Worm (Caenorhabditis elegans) whole organism, L2 larva: ENCODE measurements around the gene clec-184.

Experiments
- C34F6.9 ChIP-seq: fragments of 150-350 bp; optimal IDR thresholded peaks from 2 replicates; lab custom pipeline; 2014; ENCODE audit warnings: missing biosample characterization, missing genetic modification characterization
- F13H6.1 ChIP-seq: sonication (generic microtip); optimal IDR thresholded peaks from 2 replicates; lab custom pipeline; 2016; ENCODE audit warnings: missing genetic modification characterization, missing compliant biosample characterization
- R02D3.7 ChIP-seq: fragments of 150-350 bp; optimal IDR thresholded peaks from 2 replicates; lab custom pipeline; 2014; ENCODE audit warnings: missing biosample characterization, missing genetic modification characterization
- Y55F3AM.14 ChIP-seq: fragments of 200-800 bp; sonication (Bioruptor generic); optimal IDR thresholded peaks from 2 replicates; lab custom pipeline; 2018; ENCODE audit warnings: mild to moderate bottlenecking, missing genetic modification characterization, missing compliant biosample characterization
- ZK546.5 ChIP-seq: sonication (generic microtip); optimal IDR thresholded peaks from 2 replicates; lab custom pipeline; 2017; ENCODE audit warnings: missing biosample characterization, missing genetic modification characterization
- alr-1 ChIP-seq: fragments of 150-350 bp; optimal IDR thresholded peaks from 2 replicates; lab custom pipeline; 2014; ENCODE audit warnings: missing biosample characterization, missing genetic modification characterization
- ama-1 ChIP-seq: fragments of 150-350 bp; optimal IDR thresholded peaks from 2 replicates; lab custom pipeline; 2018; ENCODE audit warnings: inconsistent platforms
- crh-2 ChIP-seq: sonication (generic microtip); optimal IDR thresholded peaks from 2 replicates; lab custom pipeline; 2017; ENCODE audit warnings: missing biosample characterization, missing genetic modification characterization
- dmd-4 ChIP-seq: sonication (generic microtip); optimal IDR thresholded peaks from 2 replicates; lab custom pipeline; 2017; ENCODE audit warnings: missing biosample characterization, missing genetic modification characterization
- elt-3 ChIP-seq: sonication (generic microtip); optimal IDR thresholded peaks from 2 replicates; lab custom pipeline; 2017; ENCODE audit warnings: missing biosample characterization, missing genetic modification characterization
- gmeb-1 ChIP-seq: fragments of 150-350 bp; optimal IDR thresholded peaks from 2 replicates; lab custom pipeline; 2014; ENCODE audit warnings: missing biosample characterization, missing genetic modification characterization
- lin-11 ChIP-seq: fragments of 150-350 bp; sonication (generic microtip); optimal IDR thresholded peaks from 2 replicates; lab custom pipeline; 2014; ENCODE audit warnings: missing biosample characterization, missing genetic modification characterization, inconsistent platforms, mixed read lengths
- lin-13 ChIP-seq: fragments of 150-350 bp; optimal IDR thresholded peaks from 2 replicates; lab custom pipeline; 2014; ENCODE audit warnings: missing biosample characterization, missing genetic modification reagents, missing genetic modification characterization
- lsy-2 ChIP-seq, 2 experiments: fragments of 150-350 bp in 1 of 2; sonication (generic microtip) in 1 of 2; optimal IDR thresholded peaks; 2 replicates each; lab custom pipeline; 2014 to 2017; ENCODE audit warnings: missing biosample characterization in 2 of 2, missing genetic modification characterization in 2 of 2
- mab-5 ChIP-seq: fragments of 150-350 bp; optimal IDR thresholded peaks from 2 replicates; lab custom pipeline; 2014; ENCODE audit warnings: missing biosample characterization, missing genetic modification characterization
- nhr-10 ChIP-seq: sonication (generic microtip); optimal IDR thresholded peaks from 2 replicates; lab custom pipeline; 2017; ENCODE audit warnings: missing biosample characterization, missing genetic modification characterization
- nhr-12 ChIP-seq: fragments of 150-350 bp; optimal IDR thresholded peaks from 2 replicates; lab custom pipeline; 2014; ENCODE audit warnings: missing biosample characterization, missing genetic modification characterization
- nhr-129 ChIP-seq: fragments of 150-350 bp; optimal IDR thresholded peaks from 2 replicates; lab custom pipeline; 2014; ENCODE audit warnings: missing biosample characterization, missing genetic modification characterization
- nhr-21 ChIP-seq: fragments of 150-350 bp; optimal IDR thresholded peaks from 2 replicates; lab custom pipeline; 2014; ENCODE audit warnings: missing biosample characterization, missing genetic modification characterization
- nhr-6 ChIP-seq: fragments of 150-350 bp; optimal IDR thresholded peaks from 2 replicates; lab custom pipeline; 2014; ENCODE audit warnings: missing biosample characterization, missing genetic modification characterization
- sem-4 ChIP-seq: fragments of 150-350 bp; optimal IDR thresholded peaks from 2 replicates; lab custom pipeline; 2014; ENCODE audit warnings: missing biosample characterization, missing genetic modification reagents, missing genetic modification characterization
- skn-1 ChIP-seq: sonication (generic microtip); optimal IDR thresholded peaks from 2 replicates; lab custom pipeline; 2017; ENCODE audit warnings: missing biosample characterization, missing genetic modification characterization
- sma-3 ChIP-seq: sonication (generic microtip); optimal IDR thresholded peaks from 2 replicates; lab custom pipeline; 2016; ENCODE audit warnings: missing genetic modification reagents, missing genetic modification characterization, missing compliant biosample characterization
- sma-9 ChIP-seq, 2 experiments: fragments of 150-350 bp in 1 of 2; sonication (generic microtip) in 1 of 2; optimal IDR thresholded peaks; 2 replicates each; lab custom pipeline; 2014 to 2016; ENCODE audit warnings: missing genetic modification characterization in 2 of 2, mild to moderate bottlenecking in 1 of 2, missing biosample characterization in 1 of 2, missing compliant biosample characterization in 1 of 2, missing genetic modification reagents in 1 of 2, moderate library complexity in 1 of 2
- unc-62 ChIP-seq: fragments of 150-350 bp; optimal IDR thresholded peaks from 2 replicates; lab custom pipeline; 2014; ENCODE audit warnings: missing biosample characterization, missing genetic modification reagents, missing genetic modification characterization
- zag-1 ChIP-seq: fragments of 150-350 bp; optimal IDR thresholded peaks from 2 replicates; lab custom pipeline; 2014; ENCODE audit warnings: missing biosample characterization, missing genetic modification characterization
- ztf-1 ChIP-seq: fragments of 200-800 bp; sonication (Bioruptor generic); conservative IDR thresholded peaks from 2 replicates; pipeline ENCODE4 v1.3.6; 2022; ENCODE audit warnings: missing genetic modification characterization, missing compliant biosample characterization
- ztf-11 ChIP-seq: sonication (generic microtip); optimal IDR thresholded peaks from 2 replicates; lab custom pipeline; 2017; ENCODE audit warnings: missing biosample characterization, missing genetic modification characterization
- ztf-4 ChIP-seq: fragments of 150-350 bp; optimal IDR thresholded peaks from 2 replicates; lab custom pipeline; 2014; ENCODE audit warnings: missing biosample characterization, missing genetic modification characterization

The clec-184 gene

DNA sequence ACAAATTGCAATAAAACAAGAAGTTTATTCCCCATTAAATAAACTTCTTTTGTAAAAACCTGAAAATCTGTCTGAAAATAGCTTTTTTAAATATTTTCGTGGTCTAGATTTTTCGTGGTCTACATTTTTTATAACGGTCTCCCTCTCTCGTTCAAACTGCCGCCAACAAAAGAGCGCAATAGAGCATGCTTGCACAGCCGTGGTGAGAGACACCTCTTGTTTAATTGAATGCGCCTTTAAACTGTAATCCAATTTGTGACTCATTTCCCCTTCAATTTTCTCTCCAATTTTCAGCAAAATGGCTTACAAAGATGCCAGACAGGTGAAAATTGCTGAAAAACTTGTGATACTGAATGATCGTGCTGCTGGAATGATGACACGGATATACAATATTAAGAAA is 28.3 kb upstream of the clec-184 start, which contains the start of gene gex-3 (continued):
- TF ChIP-seq dmd-4 (tag; lab: Kevin White, UChicago) = no peak
- peak; percentile 91 for TF ChIP-seq lin-13 (GFP tag; lab: Kevin White, UChicago)
- TF ChIP-seq ztf-4 = peak; percentile 64
- TF ChIP-seq, all 48 proteins: peak for 22

DNA sequence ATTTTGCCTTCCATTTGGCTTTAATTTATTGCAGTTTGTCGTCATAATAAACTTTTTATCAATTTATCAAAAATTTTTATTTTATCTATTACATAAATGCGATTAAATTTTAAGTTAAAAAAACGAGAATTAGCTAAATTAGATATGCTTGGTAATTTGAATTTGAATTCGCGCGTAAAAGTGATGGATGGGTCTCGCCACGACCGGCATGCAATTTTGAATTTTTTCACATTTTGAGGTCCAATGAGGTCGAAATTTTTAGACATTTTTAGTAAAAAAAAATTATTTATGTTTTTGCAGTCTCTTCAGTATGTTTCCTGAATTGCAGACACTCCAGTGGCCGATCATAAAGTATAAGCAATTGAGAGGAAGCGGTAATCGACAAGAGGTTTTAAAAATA is 23.8 kb upstream of the clec-184 start, which contains the start of gene dsb-1:
dsb-1 (plus strand) TSS at position 301 of the 400 bp plus-strand sequence.
- TF ChIP-seq sem-4 (tag; lab: Kevin White, UChicago) (no peak), lsy-2 (tag; optimal IDR thresholded peaks at IDR 0.05; lab: Kevin White, UChicago) (no peak), ama-1 (lab: Kevin White, UChicago) (no peak), ztf-1 (no peak)
- TF ChIP-seq, all 48 proteins: peak for 0

DNA sequence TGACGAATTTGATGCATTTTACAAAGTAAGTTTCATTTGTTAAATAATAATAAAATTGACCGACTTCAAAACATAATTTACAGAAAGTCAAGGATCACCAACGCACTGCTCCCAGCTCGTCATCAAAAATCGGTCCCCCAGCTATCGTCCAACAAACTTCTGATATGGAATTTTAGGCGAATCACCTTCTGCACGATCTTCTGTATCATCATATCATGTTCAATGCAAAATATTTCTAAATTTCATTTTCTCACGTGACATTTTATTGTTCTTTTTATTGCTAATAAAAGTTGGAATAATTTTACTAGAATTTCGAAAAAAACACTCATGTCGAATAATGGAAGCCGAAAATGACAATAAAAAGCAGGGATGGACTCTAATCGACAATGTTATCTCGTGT is 22.3 kb upstream of the clec-184 start, which contains the start of gene acl-13:
acl-13 (plus strand) TSS at position 301 of the 400 bp plus-strand sequence.
- TF ChIP-seq nhr-10 (tag; lab: Kevin White, UChicago) = no peak
- TF ChIP-seq crh-2 (tag; lab: Kevin White, UChicago) = no peak
- no peak for TF ChIP-seq sma-9 (GFP tag; optimal IDR thresholded peaks at IDR 0.05; lab: Kevin White, UChicago)
- TF ChIP-seq sma-9 (tag; optimal IDR thresholded peaks at IDR 0.05; lab: Kevin White, UChicago) = no peak
- TF ChIP-seq, all 48 proteins: peak for 0

DNA sequence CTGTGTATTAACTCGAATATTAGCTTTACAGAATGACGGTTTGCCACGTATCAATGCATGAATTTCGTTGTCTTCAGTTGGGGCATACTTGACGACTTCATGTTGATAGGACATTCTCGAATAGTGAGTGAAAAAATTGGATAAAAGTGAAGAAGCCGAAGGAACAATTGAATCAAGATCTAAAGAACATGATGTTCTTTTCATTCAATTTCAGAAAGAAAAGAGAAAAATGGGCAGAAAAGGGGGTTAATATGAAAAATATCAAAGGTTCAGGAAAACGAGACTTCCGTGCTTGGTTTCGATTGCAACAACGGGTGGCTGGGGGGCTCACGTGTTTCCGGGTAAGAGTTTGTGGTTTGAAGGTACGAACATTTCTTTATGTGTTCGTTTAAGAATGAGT is 17.8 kb upstream of the clec-184 start:
- TF ChIP-seq zag-1 (tag; lab: Kevin White, UChicago) = no peak
- TF ChIP-seq F13H6.1 (tag; lab: Kevin White, UChicago) = no peak
- no peak for TF ChIP-seq R02D3.7 (tag; lab: Kevin White, UChicago)
- no peak for TF ChIP-seq nhr-21 (tag; lab: Kevin White, UChicago)
- TF ChIP-seq lin-13 (GFP tag; lab: Kevin White, UChicago) = no peak
- TF ChIP-seq alr-1 (tag; lab: Kevin White, UChicago) = no peak
- no peak for TF ChIP-seq ztf-1
- no peak for TF ChIP-seq sma-3 (GFP tag; lab: Kevin White, UChicago)
- no peak for TF ChIP-seq lsy-2 (tag; optimal IDR thresholded peaks at IDR 0.05; lab: Kevin White, UChicago)
- no peak for TF ChIP-seq elt-3 (tag; lab: Kevin White, UChicago)
- no peak for TF ChIP-seq Y55F3AM.14 (GFP tag; lab: Kevin White, UChicago)
- TF ChIP-seq mab-5 = no peak
- TF ChIP-seq nhr-12 (tag; lab: Kevin White, UChicago) = no peak
- no peak for TF ChIP-seq nhr-6 (tag; lab: Kevin White, UChicago)
- TF ChIP-seq ztf-11 = no peak
- TF ChIP-seq unc-62 (GFP tag; lab: Kevin White, UChicago) = no peak
- TF ChIP-seq ZK546.5 (tag; lab: Kevin White, UChicago) = no peak
- no peak for TF ChIP-seq skn-1 (tag; lab: Kevin White, UChicago)
- TF ChIP-seq ama-1 (lab: Kevin White, UChicago) = no peak

DNA sequence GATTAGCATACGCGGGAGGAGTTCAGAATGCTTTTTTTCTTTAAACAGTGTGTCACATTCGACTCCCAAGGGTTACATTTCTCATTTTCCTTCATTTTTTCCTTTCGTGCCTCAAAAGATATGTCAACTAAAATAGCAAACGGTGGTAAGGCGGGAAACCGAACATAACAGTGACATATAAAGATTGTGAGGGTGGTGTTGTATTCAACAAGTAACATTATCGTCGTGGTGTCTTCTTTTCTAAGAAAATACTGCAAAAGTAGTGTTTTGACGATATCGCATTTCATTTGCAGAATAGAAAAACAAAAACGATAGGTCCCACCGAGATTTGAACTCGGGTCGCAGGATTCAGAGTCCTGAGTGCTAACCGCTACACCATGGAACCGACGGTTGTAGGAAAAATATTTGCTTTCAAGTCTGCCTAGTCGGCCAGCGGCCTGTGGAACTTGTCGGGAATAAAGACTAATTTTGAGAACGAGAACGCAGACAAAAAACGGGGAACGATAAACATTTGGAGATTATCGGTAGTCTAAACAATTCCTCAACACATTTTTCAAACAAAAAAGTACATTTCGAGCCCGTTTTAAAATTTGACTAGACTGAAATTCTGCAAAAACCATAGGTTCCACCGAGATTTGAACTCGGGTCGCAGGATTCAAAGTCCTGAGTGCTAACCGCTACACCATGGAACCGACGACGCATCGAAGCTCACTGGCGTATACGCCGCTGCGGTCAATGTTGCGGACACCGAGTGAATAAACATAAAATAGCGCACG is 15.6 kb upstream of the clec-184 start:
- TF ChIP-seq gmeb-1 (tag; lab: Kevin White, UChicago) (no peak), nhr-129 (tag; lab: Kevin White, UChicago) (peak; percentile 58), nhr-6 (tag; lab: Kevin White, UChicago) (no peak), unc-62 (GFP tag; lab: Kevin White, UChicago) (no peak), sma-9 (GFP tag; optimal IDR thresholded peaks at IDR 0.05; lab: Kevin White, UChicago) (peak; percentile 21), sma-9 (tag; optimal IDR thresholded peaks at IDR 0.05; lab: Kevin White, UChicago) (no peak), lsy-2 (tag; optimal IDR thresholded peaks at IDR 0.05; lab: Kevin White, UChicago) (peak in 1 of 2 experiments; percentile 26), sma-3 (GFP tag; lab: Kevin White, UChicago) (peak; percentile 13), lin-11 (tag; lab: Kevin White, UChicago) (peak; percentile 11), Y55F3AM.14 (GFP tag; lab: Kevin White, UChicago) (no peak), C34F6.9 (tag; lab: Kevin White, UChicago) (peak; percentile 4)
